Fruit fly (Drosophila melanogaster) whole organism: ENCODE data around the gene CG9330.

Experiments
- CG8478 ChIP-seq: fragments of >200 bp; optimal IDR thresholded peaks from 2 replicates; lab custom pipeline; 2018; ENCODE audit warnings: inconsistent platforms
- EcR ChIP-seq, 2 experiments: fragments of >200 bp; optimal IDR thresholded peaks; 2 replicates each; lab custom pipeline; 2017; ENCODE audit warnings: missing biosample characterization in 2 of 2, missing genetic modification characterization in 2 of 2, missing genetic modification reagents in 2 of 2
- pan ChIP-seq: fragments of >200 bp; optimal IDR thresholded peaks from 2 replicates; lab custom pipeline; 2017
- psq ChIP-seq: fragments of >200 bp; optimal IDR thresholded peaks from 2 replicates; lab custom pipeline; 2017
- usp ChIP-seq: fragments of >200 bp; optimal IDR thresholded peaks from 2 replicates; lab custom pipeline; 2017; ENCODE audit warnings: missing biosample characterization, missing genetic modification characterization, mixed read lengths

DNA sequence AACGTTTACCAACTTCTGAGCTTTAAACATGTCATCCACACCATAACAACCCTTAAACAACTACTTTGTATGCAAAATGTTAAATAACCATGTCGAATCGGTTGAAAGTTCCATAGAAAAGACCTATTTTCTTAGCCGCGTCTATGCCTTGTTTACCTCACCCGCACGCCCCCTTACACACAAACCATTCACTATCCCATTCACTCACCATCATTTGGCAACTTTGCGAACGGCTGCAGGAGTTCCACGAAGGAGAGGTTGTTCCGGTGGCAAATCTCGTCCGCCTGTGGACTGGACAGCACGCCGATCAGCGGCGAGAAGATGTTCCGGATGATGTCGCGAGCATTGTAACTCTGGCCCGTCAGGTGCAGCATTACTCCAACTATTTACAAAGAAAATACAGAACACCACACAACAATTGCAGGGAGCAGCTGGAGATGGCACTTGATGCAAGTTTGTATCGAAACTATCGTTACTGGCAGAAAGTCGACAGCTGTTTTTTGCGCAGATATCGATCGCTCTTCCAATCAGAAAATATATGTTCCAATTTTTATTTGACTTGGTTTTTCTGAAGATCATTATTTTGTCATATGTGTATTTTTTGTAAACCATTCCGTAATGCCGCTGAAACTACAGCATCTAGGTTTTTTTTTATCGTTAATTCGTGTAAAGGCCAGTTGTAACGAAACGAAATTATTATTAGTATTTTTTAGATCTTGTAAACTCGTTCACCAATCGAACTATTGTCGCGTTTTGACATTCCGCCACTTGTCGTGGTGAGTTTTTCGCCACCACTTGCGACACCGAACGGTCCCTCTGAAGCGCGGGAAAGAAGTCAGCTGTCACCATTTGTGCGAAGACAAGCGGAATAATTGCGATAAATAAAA, 32.3 kb downstream of the CG9330 start, which contains the start of gene asf1:
- TF ChIP-seq psq (lab: Kevin White, UChicago) (no peak), pan (lab: Kevin White, UChicago) (no peak), usp (GFP tag; lab: Kevin White, UChicago) (no peak), EcR (GFP tag; optimal IDR thresholded peaks at IDR 0.05; lab: Kevin White, UChicago) (no peak), CG8478 (lab: Kevin White, UChicago) (no peak)
